Worm (Caenorhabditis elegans) whole organism, L4/young adult: ENCODE data around the gene Y56A3A.33.

Source experiments
- W03F9.2 ChIP-seq: fragments of 150-350 bp; optimal IDR thresholded peaks from 2 replicates; lab custom pipeline; 2014; ENCODE audit warnings: missing biosample characterization, missing genetic modification characterization
- dao-5 ChIP-seq: sonication (generic microtip); optimal IDR thresholded peaks from 2 replicates; lab custom pipeline; 2016; ENCODE audit warnings: missing genotype, missing genetic modification characterization, moderate library complexity, missing compliant biosample characterization
- him-1 ChIP-seq: sonication (generic microtip); optimal IDR thresholded peaks from 2 replicates; lab custom pipeline; 2016; ENCODE audit warnings: missing genotype, missing genetic modification reagents, missing genetic modification characterization, missing compliant biosample characterization

The Y56A3A.33 gene

DNA sequence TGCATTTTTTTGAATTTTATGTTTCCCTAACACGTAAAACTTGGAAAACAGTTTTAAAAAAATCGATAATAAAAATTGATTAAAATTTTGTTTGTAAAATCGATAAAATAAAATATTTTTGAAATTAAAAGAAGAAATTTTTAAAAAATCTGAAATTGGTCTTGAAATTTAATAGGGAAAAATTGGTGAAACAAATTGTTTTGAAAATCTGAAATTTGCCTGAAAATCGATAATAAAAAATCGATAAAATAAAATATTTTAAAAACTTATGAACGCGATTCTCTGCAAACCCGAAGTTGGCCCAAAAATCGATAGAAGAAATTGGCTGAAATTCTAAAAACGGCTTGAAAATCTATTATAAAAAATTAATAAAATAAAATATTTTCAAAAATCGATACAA is 11.0 kb upstream of the Y56A3A.33 start:
- TF ChIP-seq dao-5 (tag; lab: Kevin White, UChicago) = no peak
- TF ChIP-seq him-1 (tag; lab: Kevin White, UChicago) = no peak
- no peak for TF ChIP-seq W03F9.2 (tag; lab: Kevin White, UChicago)

- TF ChIP-seq him-1 (tag; lab: Kevin White, UChicago) (no peak), dao-5 (tag; lab: Kevin White, UChicago) (no peak)
These were observed 10.3 kb upstream of the Y56A3A.33 start for ce11 chrIII:12013054-12013453.

ce11 chrIII:12009764-12010163 is 7.0 kb upstream of the Y56A3A.33 start:
- no peak for TF ChIP-seq dao-5 (tag; lab: Kevin White, UChicago)
- TF ChIP-seq W03F9.2 (tag; lab: Kevin White, UChicago) = no peak
- TF ChIP-seq him-1 (tag; lab: Kevin White, UChicago) = no peak

ce11 chrIII:12009321-12009720 is 6.6 kb upstream of the Y56A3A.33 start:
- no peak for TF ChIP-seq W03F9.2 (tag; lab: Kevin White, UChicago)
- no peak for TF ChIP-seq him-1 (tag; lab: Kevin White, UChicago)
- TF ChIP-seq dao-5 (tag; lab: Kevin White, UChicago) = no peak

- TF ChIP-seq him-1 (tag; lab: Kevin White, UChicago) = no peak
- TF ChIP-seq dao-5 (tag; lab: Kevin White, UChicago) = no peak
- no peak for TF ChIP-seq W03F9.2 (tag; lab: Kevin White, UChicago)
These were observed 514 bp upstream of the Y56A3A.33 start for ce11 chrIII:12003264-12003663.

DNA sequence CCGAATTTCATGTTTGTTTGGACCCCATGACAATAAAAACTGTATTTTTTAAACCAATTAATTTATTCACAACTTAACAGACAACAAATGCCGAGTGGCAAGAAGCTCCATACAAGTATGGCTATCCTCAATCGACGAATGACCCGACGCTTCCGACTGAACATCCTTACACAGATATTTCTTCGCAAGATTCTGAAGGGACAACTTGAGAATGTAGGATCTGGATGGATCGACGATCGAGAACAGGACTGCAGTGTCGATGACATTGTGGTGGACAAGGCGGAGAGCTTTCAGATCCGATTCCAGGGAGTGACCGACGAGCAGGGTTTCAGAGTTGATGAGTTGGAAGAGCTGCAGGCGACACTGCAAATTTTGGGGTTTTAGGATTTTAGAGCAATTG is 3.2 kb downstream of the Y56A3A.33 start:
- TF ChIP-seq him-1 (tag; lab: Kevin White, UChicago) = no peak
- no peak for TF ChIP-seq dao-5 (tag; lab: Kevin White, UChicago)
- TF ChIP-seq W03F9.2 (tag; lab: Kevin White, UChicago) = no peak

DNA sequence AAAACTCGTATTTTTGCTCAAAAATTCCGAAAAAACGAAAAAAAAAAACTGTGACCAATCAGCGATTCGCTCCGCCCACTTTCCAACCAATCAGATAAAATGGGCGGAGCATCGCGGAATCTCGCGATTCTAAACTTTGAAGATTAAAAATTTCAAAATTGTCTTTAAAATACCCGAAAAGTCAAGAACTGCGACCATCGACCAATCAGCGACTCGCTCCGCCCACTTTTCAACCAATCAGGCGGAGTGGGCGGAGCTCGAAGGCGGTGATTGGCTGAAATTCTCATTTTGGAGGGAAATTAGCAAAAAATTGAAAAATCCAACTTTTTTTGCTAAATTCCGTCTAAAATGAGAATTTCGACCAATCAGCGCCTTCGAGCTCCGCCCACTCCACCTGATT is 7.0 kb downstream of the Y56A3A.33 start:
- TF ChIP-seq W03F9.2 (tag; lab: Kevin White, UChicago) = no peak

- TF ChIP-seq dao-5 (tag; lab: Kevin White, UChicago) (no peak), him-1 (tag; lab: Kevin White, UChicago) (no peak), W03F9.2 (tag; lab: Kevin White, UChicago) (no peak)
These were observed 11.0 kb downstream of the Y56A3A.33 start for ce11 chrIII:11991654-11992292.

ce11 chrIII:11989823-11990222 is 12.9 kb downstream of the Y56A3A.33 start, which contains the start of gene wah-1:
Gene wah-1, plus strand, starts transcription at chrIII:11990167.
- no peak for TF ChIP-seq him-1 (tag; lab: Kevin White, UChicago)
- no peak for TF ChIP-seq dao-5 (tag; lab: Kevin White, UChicago)
- no peak for TF ChIP-seq W03F9.2 (tag; lab: Kevin White, UChicago)

- TF ChIP-seq him-1 (tag; lab: Kevin White, UChicago) (no peak), W03F9.2 (tag; lab: Kevin White, UChicago) (no peak), dao-5 (tag; lab: Kevin White, UChicago) (no peak)
These were observed 17.7 kb downstream of the Y56A3A.33 start for ce11 chrIII:11985066-11985465.

DNA sequence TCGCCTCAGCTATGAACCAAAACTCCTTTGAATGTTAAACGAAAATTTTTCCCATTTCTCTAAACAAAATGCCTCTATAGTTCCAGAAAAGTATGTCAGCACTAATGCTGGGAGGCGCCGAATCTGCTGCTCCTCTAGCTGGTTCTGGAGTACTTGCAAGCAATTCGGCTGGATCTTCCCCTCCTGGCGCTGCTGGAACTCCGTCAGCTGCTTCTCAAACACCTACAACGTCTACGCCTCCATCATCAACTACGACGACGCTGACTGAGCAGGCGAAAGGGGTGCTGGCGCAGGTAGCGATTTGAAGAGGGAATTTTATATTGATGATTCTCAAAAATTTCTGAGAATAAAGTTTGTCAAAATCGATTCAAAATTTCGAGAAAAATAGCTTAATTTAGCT is 20.3 kb downstream of the Y56A3A.33 start:
- no peak for TF ChIP-seq him-1 (tag; lab: Kevin White, UChicago)
- TF ChIP-seq dao-5 (tag; lab: Kevin White, UChicago) = no peak
- TF ChIP-seq W03F9.2 (tag; lab: Kevin White, UChicago) = no peak

ce11 chrIII:11981539-11981938 is 21.2 kb downstream of the Y56A3A.33 start:
- TF ChIP-seq him-1 (tag; lab: Kevin White, UChicago) (no peak), dao-5 (tag; lab: Kevin White, UChicago) (no peak), W03F9.2 (tag; lab: Kevin White, UChicago) (no peak)

DNA sequence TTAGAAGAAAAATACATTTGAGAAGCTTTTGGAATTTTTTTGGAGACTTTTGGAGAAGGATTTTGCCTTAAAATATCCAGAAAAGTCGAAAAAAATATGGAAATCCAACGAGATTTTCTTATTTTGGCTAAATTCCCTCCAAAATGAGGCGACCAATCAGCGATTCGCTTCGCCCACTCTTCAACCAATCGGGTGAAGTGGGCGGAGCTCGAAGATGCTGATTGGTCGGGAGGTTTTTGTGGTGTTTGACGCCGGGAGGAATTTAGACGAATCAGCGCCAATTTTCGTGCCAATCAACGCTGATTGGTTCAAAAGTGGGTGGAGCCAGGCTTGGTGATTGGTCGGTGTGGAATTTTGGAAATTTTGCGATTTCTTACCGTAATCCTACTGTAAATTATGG is 22.0 kb downstream of the Y56A3A.33 start:
- TF ChIP-seq dao-5 (tag; lab: Kevin White, UChicago) = no peak
- TF ChIP-seq him-1 (tag; lab: Kevin White, UChicago) = no peak
- no peak for TF ChIP-seq W03F9.2 (tag; lab: Kevin White, UChicago)

- TF ChIP-seq him-1 (tag; lab: Kevin White, UChicago) = no peak
- TF ChIP-seq dao-5 (tag; lab: Kevin White, UChicago) = no peak
- TF ChIP-seq W03F9.2 (tag; lab: Kevin White, UChicago) = no peak
These were observed 24.0 kb downstream of the Y56A3A.33 start, which contains the start of gene Y56A3A.30 for ce11 chrIII:11978742-11979141. Gene Y56A3A.30, minus strand, starts transcription at chrIII:11979065.
